Worm (Caenorhabditis elegans): ENCODE data around the gene C16D9.3.

ce11 chrV:8228712-8229119 lies 11.1 kb downstream of the C16D9.3 start:
- TF ChIP-seq somi-1 (GFP tag; optimal IDR thresholded peaks at IDR 0.05) (peak; percentile 80), him-1 (tag; optimal IDR thresholded peaks at IDR 0.05) (peak; percentile 99), K11D2.4 (GFP tag; IDR thresholded peaks at IDR 0.05) (peak; percentile 37; the same call in 1 of the 2 replicates), tbp1 (GFP tag; optimal IDR thresholded peaks at IDR 0.05) (peak; percentile 84)

Measured in whole organism, young adult.